Worm (Caenorhabditis elegans): ENCODE measurements around the gene lmtr-2.

- TF ChIP-seq W03F9.2 (tag; optimal IDR thresholded peaks at IDR 0.05) (no peak), him-1 (tag; optimal IDR thresholded peaks at IDR 0.05) (no peak), dao-5 (tag; optimal IDR thresholded peaks at IDR 0.05) (no peak)
These were observed 1.1 kb upstream of the lmtr-2 start, which contains the start of gene rpb-9 for ce11 chrV:8012032-8012431.

All from whole organism, L4/young adult.